Worm (Caenorhabditis elegans) whole organism, L2 larva: ENCODE results near the gene cdl-1.

ENCODE experiments used
- C34F6.9 ChIP-seq: fragments of 150-350 bp; optimal IDR thresholded peaks from 2 replicates; lab custom pipeline; 2014; ENCODE audit warnings: missing biosample characterization, missing genetic modification characterization
- F13H6.1 ChIP-seq: sonication (generic microtip); optimal IDR thresholded peaks from 2 replicates; lab custom pipeline; 2016; ENCODE audit warnings: missing genetic modification characterization, missing compliant biosample characterization
- R02D3.7 ChIP-seq: fragments of 150-350 bp; optimal IDR thresholded peaks from 2 replicates; lab custom pipeline; 2014; ENCODE audit warnings: missing biosample characterization, missing genetic modification characterization
- ZK546.5 ChIP-seq: sonication (generic microtip); optimal IDR thresholded peaks from 2 replicates; lab custom pipeline; 2017; ENCODE audit warnings: missing biosample characterization, missing genetic modification characterization
- aly-2 ChIP-seq: fragments of 150-350 bp; optimal IDR thresholded peaks from 2 replicates; lab custom pipeline; 2014; ENCODE audit warnings: missing biosample characterization, missing genetic modification characterization
- ama-1 ChIP-seq: fragments of 150-350 bp; optimal IDR thresholded peaks from 2 replicates; lab custom pipeline; 2018; ENCODE audit warnings: inconsistent platforms
- blmp-1 ChIP-seq: sonication (generic microtip); optimal IDR thresholded peaks from 2 replicates; lab custom pipeline; 2017; ENCODE audit warnings: missing genetic modification characterization, mild to moderate bottlenecking, missing compliant biosample characterization, antibody characterized with exemption, moderate library complexity; ENCODE audit not compliant: insufficient read depth
- crh-2 ChIP-seq: sonication (generic microtip); optimal IDR thresholded peaks from 2 replicates; lab custom pipeline; 2017; ENCODE audit warnings: missing biosample characterization, missing genetic modification characterization
- egl-27 ChIP-seq: sonication (generic microtip); optimal IDR thresholded peaks from 3 replicates; lab custom pipeline; 2017; ENCODE audit warnings: missing biosample characterization, missing genetic modification reagents, missing genetic modification characterization
- elt-1 ChIP-seq: fragments of 150-350 bp; optimal IDR thresholded peaks from 2 replicates; lab custom pipeline; 2014; ENCODE audit warnings: missing biosample characterization, missing genetic modification characterization
- elt-3 ChIP-seq: sonication (generic microtip); optimal IDR thresholded peaks from 2 replicates; lab custom pipeline; 2017; ENCODE audit warnings: missing biosample characterization, missing genetic modification characterization
- fos-1 ChIP-seq: fragments of 150-350 bp; optimal IDR thresholded peaks from 2 replicates; lab custom pipeline; 2014; ENCODE audit warnings: missing biosample characterization, missing genetic modification characterization
- gmeb-1 ChIP-seq: fragments of 150-350 bp; optimal IDR thresholded peaks from 2 replicates; lab custom pipeline; 2014; ENCODE audit warnings: missing biosample characterization, missing genetic modification characterization
- lin-11 ChIP-seq: fragments of 150-350 bp; sonication (generic microtip); optimal IDR thresholded peaks from 2 replicates; lab custom pipeline; 2014; ENCODE audit warnings: missing biosample characterization, missing genetic modification characterization, inconsistent platforms, mixed read lengths
- lin-13 ChIP-seq: fragments of 150-350 bp; optimal IDR thresholded peaks from 2 replicates; lab custom pipeline; 2014; ENCODE audit warnings: missing biosample characterization, missing genetic modification reagents, missing genetic modification characterization
- lsy-2 ChIP-seq, 2 experiments: fragments of 150-350 bp in 1 of 2; sonication (generic microtip) in 1 of 2; optimal IDR thresholded peaks; 2 replicates each; lab custom pipeline; 2014 to 2017; ENCODE audit warnings: missing biosample characterization in 2 of 2, missing genetic modification characterization in 2 of 2
- mab-5 ChIP-seq: fragments of 150-350 bp; optimal IDR thresholded peaks from 2 replicates; lab custom pipeline; 2014; ENCODE audit warnings: missing biosample characterization, missing genetic modification characterization
- mbf-1 ChIP-seq: sonication (generic microtip); optimal IDR thresholded peaks from 2 replicates; lab custom pipeline; 2017; ENCODE audit warnings: missing biosample characterization, missing genetic modification characterization
- mdl-1 ChIP-seq, 2 experiments: fragments of 150-350 bp in 1 of 2; sonication (generic microtip) in 1 of 2; optimal IDR thresholded peaks; 2 replicates each; lab custom pipeline; 2017; ENCODE audit warnings: missing biosample characterization in 2 of 2, missing genetic modification characterization in 2 of 2
- nhr-10 ChIP-seq: sonication (generic microtip); optimal IDR thresholded peaks from 2 replicates; lab custom pipeline; 2017; ENCODE audit warnings: missing biosample characterization, missing genetic modification characterization
- nhr-11 ChIP-seq: fragments of 150-350 bp; optimal IDR thresholded peaks from 2 replicates; lab custom pipeline; 2014; ENCODE audit warnings: missing biosample characterization, missing genetic modification characterization
- nhr-12 ChIP-seq: fragments of 150-350 bp; optimal IDR thresholded peaks from 2 replicates; lab custom pipeline; 2014; ENCODE audit warnings: missing biosample characterization, missing genetic modification characterization
- nhr-129 ChIP-seq: fragments of 150-350 bp; optimal IDR thresholded peaks from 2 replicates; lab custom pipeline; 2014; ENCODE audit warnings: missing biosample characterization, missing genetic modification characterization
- nhr-21 ChIP-seq: fragments of 150-350 bp; optimal IDR thresholded peaks from 2 replicates; lab custom pipeline; 2014; ENCODE audit warnings: missing biosample characterization, missing genetic modification characterization
- nhr-23 ChIP-seq: fragments of 150-350 bp; optimal IDR thresholded peaks from 2 replicates; lab custom pipeline; 2014; ENCODE audit warnings: missing biosample characterization, missing genetic modification reagents, missing genetic modification characterization
- nhr-237 ChIP-seq: fragments of 150-350 bp; optimal IDR thresholded peaks from 2 replicates; lab custom pipeline; 2014; ENCODE audit warnings: missing biosample characterization, missing genetic modification characterization
- nhr-25 ChIP-seq: fragments of 150-350 bp; sonication (generic microtip); optimal IDR thresholded peaks from 3 replicates; lab custom pipeline; 2014; ENCODE audit warnings: missing biosample characterization, missing genetic modification characterization
- nhr-6 ChIP-seq: fragments of 150-350 bp; optimal IDR thresholded peaks from 2 replicates; lab custom pipeline; 2014; ENCODE audit warnings: missing biosample characterization, missing genetic modification characterization
- sem-4 ChIP-seq: fragments of 150-350 bp; optimal IDR thresholded peaks from 2 replicates; lab custom pipeline; 2014; ENCODE audit warnings: missing biosample characterization, missing genetic modification reagents, missing genetic modification characterization
- skn-1 ChIP-seq: sonication (generic microtip); optimal IDR thresholded peaks from 2 replicates; lab custom pipeline; 2017; ENCODE audit warnings: missing biosample characterization, missing genetic modification characterization
- sma-3 ChIP-seq: sonication (generic microtip); optimal IDR thresholded peaks from 2 replicates; lab custom pipeline; 2016; ENCODE audit warnings: missing genetic modification reagents, missing genetic modification characterization, missing compliant biosample characterization
- sma-9 ChIP-seq, 2 experiments: fragments of 150-350 bp in 1 of 2; sonication (generic microtip) in 1 of 2; optimal IDR thresholded peaks; 2 replicates each; lab custom pipeline; 2014 to 2016; ENCODE audit warnings: missing genetic modification characterization in 2 of 2, mild to moderate bottlenecking in 1 of 2, missing biosample characterization in 1 of 2, missing compliant biosample characterization in 1 of 2, missing genetic modification reagents in 1 of 2, moderate library complexity in 1 of 2
- snpc-4 ChIP-seq: fragments of 150-350 bp; optimal IDR thresholded peaks from 2 replicates; lab custom pipeline; 2014; ENCODE audit warnings: missing biosample characterization, missing genetic modification characterization
- unc-39 ChIP-seq: fragments of 150-350 bp; optimal IDR thresholded peaks from 2 replicates; lab custom pipeline; 2014; ENCODE audit warnings: missing biosample characterization, missing genetic modification characterization
- unc-55 ChIP-seq: fragments of 150-350 bp; sonication (generic microtip); optimal IDR thresholded peaks from 3 replicates; lab custom pipeline; 2014; ENCODE audit warnings: missing biosample characterization, missing genetic modification reagents, missing genetic modification characterization
- unc-62 ChIP-seq: fragments of 150-350 bp; optimal IDR thresholded peaks from 2 replicates; lab custom pipeline; 2014; ENCODE audit warnings: missing biosample characterization, missing genetic modification reagents, missing genetic modification characterization
- zag-1 ChIP-seq: fragments of 150-350 bp; optimal IDR thresholded peaks from 2 replicates; lab custom pipeline; 2014; ENCODE audit warnings: missing biosample characterization, missing genetic modification characterization
- ztf-1 ChIP-seq: fragments of 200-800 bp; sonication (Bioruptor generic); conservative IDR thresholded peaks from 2 replicates; pipeline ENCODE4 v1.3.6; 2022; ENCODE audit warnings: missing genetic modification characterization, missing compliant biosample characterization
- ztf-11 ChIP-seq: sonication (generic microtip); optimal IDR thresholded peaks from 2 replicates; lab custom pipeline; 2017; ENCODE audit warnings: missing biosample characterization, missing genetic modification characterization

cdl-1 gene

ce11 chrII:10784780-10785463 is at the start of gene cdl-1:
cdl-1 (plus strand) TSS chrII:10785452.
- TF ChIP-seq zag-1 (tag; lab: Kevin White, UChicago) (no peak), skn-1 (no peak), lin-13 (GFP tag; lab: Kevin White, UChicago) (peak; percentile 55), nhr-23 (tag; lab: Kevin White, UChicago) (no peak), unc-55 (GFP tag; lab: Kevin White, UChicago) (peak; percentile 73), fos-1 (tag; lab: Kevin White, UChicago) (peak; percentile 73), ztf-1 (GFP tag; lab: Robert Waterston, UW) (no peak), nhr-21 (tag; lab: Kevin White, UChicago) (peak; percentile 31), sem-4 (tag; lab: Kevin White, UChicago) (peak; percentile 45), nhr-6 (tag; lab: Kevin White, UChicago) (peak; percentile 23), mbf-1 (no peak), aly-2 (tag; lab: Kevin White, UChicago) (no peak), sma-9 (GFP tag; optimal IDR thresholded peaks at IDR 0.05; lab: Kevin White, UChicago) (peak; percentile 74), sma-9 (tag; optimal IDR thresholded peaks at IDR 0.05; lab: Kevin White, UChicago) (no peak), lsy-2 (tag; optimal IDR thresholded peaks at IDR 0.05; lab: Kevin White, UChicago) (peak; percentile 36 to 78), unc-39 (tag; lab: Kevin White, UChicago) (no peak), R02D3.7 (no peak), elt-3 (tag; lab: Kevin White, UChicago) (no peak), nhr-237 (tag; lab: Kevin White, UChicago) (no peak), crh-2 (tag; lab: Kevin White, UChicago) (peak; percentile 56), nhr-10 (tag; lab: Kevin White, UChicago) (no peak), unc-62 (GFP tag; lab: Kevin White, UChicago) (no peak), ama-1 (no peak), C34F6.9 (tag; lab: Kevin White, UChicago) (peak; percentile 42), sma-3 (GFP tag; lab: Kevin White, UChicago) (peak; percentile 66), ZK546.5 (tag; lab: Kevin White, UChicago) (no peak), F13H6.1 (tag; lab: Kevin White, UChicago) (peak; percentile 30), mdl-1 (tag; optimal IDR thresholded peaks at IDR 0.05; lab: Kevin White, UChicago) (no peak), nhr-12 (no peak), snpc-4 (tag; lab: Kevin White, UChicago) (peak; percentile 14), nhr-11 (no peak), mab-5 (tag; lab: Kevin White, UChicago) (no peak), nhr-129 (tag; lab: Kevin White, UChicago) (peak; percentile 70), blmp-1 (peak; percentile 9), gmeb-1 (tag; lab: Kevin White, UChicago) (peak; percentile 94), egl-27 (no peak), nhr-25 (peak; percentile 27), ztf-11 (tag; lab: Kevin White, UChicago) (no peak), elt-1 (no peak)

ce11 chrII:10737059-10737458 is 48.2 kb upstream of the cdl-1 start, which contains the start of gene C52A11.3:
C52A11.3 (plus strand) TSS chrII:10737359.
- TF ChIP-seq nhr-237 (tag; lab: Kevin White, UChicago) (no peak), nhr-23 (tag; lab: Kevin White, UChicago) (no peak), elt-3 (tag; lab: Kevin White, UChicago) (no peak), nhr-129 (tag; lab: Kevin White, UChicago) (no peak), ama-1 (no peak), sem-4 (tag; lab: Kevin White, UChicago) (no peak), lin-11 (tag; lab: Kevin White, UChicago) (no peak), F13H6.1 (tag; lab: Kevin White, UChicago) (no peak), unc-62 (GFP tag; lab: Kevin White, UChicago) (no peak), zag-1 (tag; lab: Kevin White, UChicago) (no peak)

ce11 chrII:10744801-10745200 is 40.5 kb upstream of the cdl-1 start:
- TF ChIP-seq lin-11 (tag; lab: Kevin White, UChicago), result peak; percentile 23
- TF ChIP-seq gmeb-1 (tag; lab: Kevin White, UChicago), result no peak
- no peak for TF ChIP-seq nhr-129 (tag; lab: Kevin White, UChicago)
- TF ChIP-seq F13H6.1 (tag; lab: Kevin White, UChicago), result peak; percentile 36
- peak in 1 of 2 experiments; percentile 14 for TF ChIP-seq lsy-2 (tag; optimal IDR thresholded peaks at IDR 0.05; lab: Kevin White, UChicago)
- TF ChIP-seq unc-55 (GFP tag; lab: Kevin White, UChicago), result peak; percentile 73
- TF ChIP-seq crh-2 (tag; lab: Kevin White, UChicago), result peak; percentile 14
- TF ChIP-seq C34F6.9 (tag; lab: Kevin White, UChicago), result peak; percentile 36
